Fruit fly (Drosophila melanogaster) whole organism, embryonic: ENCODE results near the gene AP-1sigma.
A peak's percentile ranks its signal among the peaks of the same experiment; 100 is the strongest.

ENCODE experiments used
- BEAF-32 ChIP-seq: fragments of 200-800 bp; sonication (Bioruptor generic); optimal IDR thresholded peaks from 3 replicates; lab custom pipeline; 2017; ENCODE audit warnings: missing biosample characterization, missing genetic modification characterization, mild to moderate bottlenecking, moderate library complexity, missing genetic modification reagents
- CG10209 ChIP-seq: fragments of 200-800 bp; sonication (Bioruptor generic); optimal IDR thresholded peaks from 3 replicates; lab custom pipeline; 2017; ENCODE audit warnings: missing biosample characterization, mild to moderate bottlenecking, missing genetic modification characterization, missing genetic modification reagents
- CG11695 ChIP-seq: fragments of 200-800 bp; sonication (Bioruptor generic); IDR thresholded peaks from 3 replicates; pipeline ENCODE4 v1.3.6; 2022; ENCODE audit warnings: missing biosample characterization, missing genetic modification characterization
- CG12219 ChIP-seq: fragments of 200-800 bp; sonication (Bioruptor generic); optimal IDR thresholded peaks from 3 replicates; lab custom pipeline; 2018; ENCODE audit warnings: missing biosample characterization, mild to moderate bottlenecking, missing genetic modification characterization
- CG12942 ChIP-seq: fragments of 200-800 bp; sonication (Bioruptor generic); optimal IDR thresholded peaks from 3 replicates; lab custom pipeline; 2016; ENCODE audit warnings: missing biosample characterization, missing genetic modification characterization
- CG1792 ChIP-seq: fragments of 200-800 bp; sonication (Bioruptor generic); optimal IDR thresholded peaks from 2 replicates; lab custom pipeline; 2016; ENCODE audit warnings: missing biosample characterization, missing genetic modification characterization
- CG18619 ChIP-seq: fragments of 200-800 bp; sonication (Bioruptor generic); optimal IDR thresholded peaks from 3 replicates; lab custom pipeline; 2017; ENCODE audit warnings: missing biosample characterization, mild to moderate bottlenecking, missing genetic modification characterization
- CG30020 ChIP-seq: fragments of 200-800 bp; optimal IDR thresholded peaks from 2 replicates; lab custom pipeline; 2019; ENCODE audit warnings: missing biosample characterization, mild to moderate bottlenecking, missing genetic modification characterization, moderate library complexity
- CG34376 ChIP-seq: fragments of 200-800 bp; sonication (Bioruptor generic); optimal IDR thresholded peaks from 2 replicates; lab custom pipeline; 2018; ENCODE audit warnings: missing biosample characterization, mild to moderate bottlenecking, missing genetic modification characterization
- CG3726 ChIP-seq: fragments of 200-800 bp; sonication (Bioruptor generic); IDR thresholded peaks from 3 replicates; pipeline ENCODE4, ENCODE4 v1.3.6; 2022; ENCODE audit warnings: missing biosample characterization, missing genetic modification characterization
- CG4730 ChIP-seq: fragments of 200-800 bp; sonication (Bioruptor generic); IDR thresholded peaks from 2 replicates; pipeline ENCODE4 v1.3.6; 2022; ENCODE audit warnings: missing biosample characterization, missing genetic modification characterization
- CG5953 ChIP-seq: fragments of 200-800 bp; sonication (Bioruptor generic); IDR thresholded peaks from 2 replicates; pipeline ENCODE4 v1.3.6; 2022; ENCODE audit warnings: missing biosample characterization, missing genetic modification characterization
- CG6175 ChIP-seq: fragments of 200-800 bp; sonication (Bioruptor generic); IDR thresholded peaks from 3 replicates; pipeline ENCODE4 v1.3.6; 2022; ENCODE audit warnings: missing biosample characterization, missing genetic modification characterization
- CG6272 ChIP-seq: fragments of 200-800 bp; sonication (Bioruptor generic); IDR thresholded peaks from 2 replicates; pipeline ENCODE4 v1.3.6; 2022; ENCODE audit warnings: missing biosample characterization, missing genetic modification characterization
- CG6854 ChIP-seq: fragments of 200-800 bp; sonication (Bioruptor generic); optimal IDR thresholded peaks from 3 replicates; lab custom pipeline; 2017; ENCODE audit warnings: missing biosample characterization, mild to moderate bottlenecking, missing genetic modification characterization
- CG7372 ChIP-seq: fragments of 200-800 bp; sonication (Bioruptor generic); IDR thresholded peaks from 2 replicates; pipeline ENCODE4 v1.3.6; 2022; ENCODE audit warnings: missing biosample characterization, missing genetic modification characterization
- CG9797 ChIP-seq: fragments of 200-800 bp; sonication (Bioruptor generic); optimal IDR thresholded peaks from 3 replicates; lab custom pipeline; 2018; ENCODE audit warnings: missing biosample characterization, mild to moderate bottlenecking, missing genetic modification characterization
- CG9876 ChIP-seq: fragments of 200-800 bp; sonication (Bioruptor generic); optimal IDR thresholded peaks from 2 replicates; lab custom pipeline; 2016; ENCODE audit warnings: missing biosample characterization, missing genetic modification characterization
- D19B ChIP-seq: fragments of 200-800 bp; sonication (Bioruptor generic); optimal IDR thresholded peaks from 2 replicates; lab custom pipeline; 2017; ENCODE audit warnings: missing biosample characterization, mild to moderate bottlenecking, missing genetic modification characterization
- HmgD ChIP-seq: fragments of 200-800 bp; sonication (Bioruptor generic); optimal IDR thresholded peaks from 3 replicates; lab custom pipeline; 2016; ENCODE audit warnings: missing biosample characterization, missing genetic modification characterization
- Hr78 ChIP-seq, 2 experiments: fragments of 200-800 bp in 1 of 2; fragments of >200 bp in 1 of 2; sonication (Bioruptor generic) in 1 of 2; optimal IDR thresholded peaks; 2 replicates each; lab custom pipeline; 2017 to 2019; ENCODE audit warnings: missing biosample characterization in 2 of 2, missing genetic modification characterization in 2 of 2, mild to moderate bottlenecking in 1 of 2, moderate library complexity in 1 of 2
- Jarid2 ChIP-seq: fragments of 200-800 bp; sonication (Bioruptor generic); optimal IDR thresholded peaks from 3 replicates; lab custom pipeline; 2017; ENCODE audit warnings: mild to moderate bottlenecking, missing biosample characterization, missing genetic modification reagents, missing genetic modification characterization
- Max ChIP-seq: fragments of 200-800 bp; sonication (Bioruptor generic); optimal IDR thresholded peaks from 2 replicates; lab custom pipeline; 2016; ENCODE audit warnings: missing biosample characterization, mild to moderate bottlenecking, missing genetic modification characterization
- Mrtf ChIP-seq: fragments of 200-800 bp; sonication (Bioruptor generic); IDR thresholded peaks from 3 replicates; pipeline ENCODE4 v1.3.6; 2022; ENCODE audit warnings: missing biosample characterization, missing genetic modification characterization
- PHDP ChIP-seq: fragments of 200-800 bp; sonication (Bioruptor generic); optimal IDR thresholded peaks from 3 replicates; lab custom pipeline; 2018; ENCODE audit warnings: missing biosample characterization, mild to moderate bottlenecking, missing genetic modification characterization, moderate library complexity
- Ptx1 ChIP-seq: fragments of 200-800 bp; sonication (Bioruptor generic); IDR thresholded peaks from 2 replicates; pipeline ENCODE4 v1.3.6; 2022; ENCODE audit warnings: missing biosample characterization, missing genetic modification characterization
- Six4 ChIP-seq: fragments of 200-800 bp; sonication (Bioruptor generic); optimal IDR thresholded peaks from 2 replicates; lab custom pipeline; 2016; ENCODE audit warnings: missing biosample characterization, missing genetic modification characterization
- Sry-δ ChIP-seq: fragments of 200-800 bp; sonication (Bioruptor generic); optimal IDR thresholded peaks from 2 replicates; lab custom pipeline; 2016; ENCODE audit warnings: missing biosample characterization, missing genetic modification characterization
- amos ChIP-seq: fragments of 200-800 bp; sonication (Bioruptor generic); IDR thresholded peaks from 2 replicates; pipeline ENCODE4 v1.3.6; 2022; ENCODE audit warnings: missing biosample characterization, missing genetic modification characterization; ENCODE audit not compliant: partially characterized antibody
- ci ChIP-seq: fragments of 200-800 bp; sonication (Bioruptor generic); IDR thresholded peaks from 3 replicates; pipeline ENCODE4 v1.3.6; 2022; ENCODE audit warnings: missing biosample characterization, missing genetic modification characterization
- dpn ChIP-seq, 2 experiments: fragments of 200-800 bp; sonication (Bioruptor generic); optimal IDR thresholded peaks; 3 replicates each; lab custom pipeline; 2016; ENCODE audit warnings: missing biosample characterization in 2 of 2, missing genetic modification characterization in 2 of 2
- fd96Cb ChIP-seq: fragments of 200-800 bp; sonication (Bioruptor generic); optimal IDR thresholded peaks from 2 replicates; lab custom pipeline; 2018; ENCODE audit warnings: missing biosample characterization, mild to moderate bottlenecking, missing genetic modification characterization, moderate library complexity
- gcm2 ChIP-seq: fragments of 200-800 bp; sonication (Bioruptor generic); optimal IDR thresholded peaks from 2 replicates; lab custom pipeline; 2016; ENCODE audit warnings: missing biosample characterization, missing genetic modification characterization
- grau ChIP-seq: fragments of 200-800 bp; optimal IDR thresholded peaks from 3 replicates; lab custom pipeline; 2019; ENCODE audit warnings: missing biosample characterization, mild to moderate bottlenecking, missing genetic modification characterization, moderate library complexity
- grn ChIP-seq: fragments of 200-800 bp; sonication (Bioruptor generic); optimal IDR thresholded peaks from 3 replicates; lab custom pipeline; 2017; ENCODE audit warnings: missing biosample characterization, missing genetic modification characterization
- gro ChIP-seq: fragments of 200-800 bp; sonication (Bioruptor generic); optimal IDR thresholded peaks from 2 replicates; lab custom pipeline; 2016; ENCODE audit warnings: missing biosample characterization, missing genetic modification characterization
- hb ChIP-seq: fragments of 200-800 bp; sonication (Bioruptor generic); IDR thresholded peaks from 3 replicates; pipeline ENCODE4 v1.3.6; 2022; ENCODE audit warnings: missing biosample characterization, missing genetic modification characterization; ENCODE audit not compliant: partially characterized antibody
- jigr1 ChIP-seq: fragments of 200-800 bp; sonication (Bioruptor generic); IDR thresholded peaks from 3 replicates; pipeline ENCODE4 v1.3.6; 2022; ENCODE audit warnings: missing biosample characterization, missing genetic modification characterization
- kay ChIP-seq: fragments of 200-800 bp; sonication (Bioruptor generic); optimal IDR thresholded peaks from 2 replicates; lab custom pipeline; 2016; ENCODE audit warnings: missing biosample characterization, missing genetic modification characterization
- ken ChIP-seq: fragments of 200-800 bp; sonication (Bioruptor generic); IDR thresholded peaks from 3 replicates; pipeline ENCODE4 v1.3.6; 2022; ENCODE audit warnings: missing biosample characterization, missing genetic modification characterization
- lov ChIP-seq, 2 experiments: fragments of 200-800 bp in 1 of 2; fragments of >200 bp in 1 of 2; sonication (Bioruptor generic) in 1 of 2; IDR thresholded peaks in 1 of 2; optimal IDR thresholded peaks in 1 of 2; 2 replicates in 1 of 2; 3 replicates in 1 of 2; pipeline versions ENCODE4 v1.3.6 to Lab custom; 2017 to 2022; ENCODE audit warnings: missing biosample characterization in 1 of 2, missing genetic modification characterization in 1 of 2
- mld ChIP-seq: fragments of 200-800 bp; sonication (Bioruptor generic); IDR thresholded peaks from 3 replicates; pipeline ENCODE4 v1.3.6; 2022; ENCODE audit warnings: missing biosample characterization, missing genetic modification characterization; ENCODE audit not compliant: partially characterized antibody
- nau ChIP-seq: fragments of 200-800 bp; sonication (Bioruptor generic); optimal IDR thresholded peaks from 3 replicates; lab custom pipeline; 2017; ENCODE audit warnings: missing biosample characterization, mild to moderate bottlenecking, missing genetic modification characterization, missing genetic modification reagents
- nerfin-1 ChIP-seq: fragments of 200-800 bp; sonication (Bioruptor generic); optimal IDR thresholded peaks from 3 replicates; lab custom pipeline; 2019; ENCODE audit warnings: missing biosample characterization, mild to moderate bottlenecking, missing genetic modification characterization, moderate library complexity
- pnt ChIP-seq: fragments of 200-800 bp; sonication (Bioruptor generic); optimal IDR thresholded peaks from 3 replicates; lab custom pipeline; 2016; ENCODE audit warnings: missing biosample characterization, missing genetic modification characterization
- run ChIP-seq: fragments of 200-800 bp; sonication (Bioruptor generic); optimal IDR thresholded peaks from 3 replicates; lab custom pipeline; 2018; ENCODE audit warnings: missing biosample characterization, mild to moderate bottlenecking, missing genetic modification characterization
- sna ChIP-seq: fragments of 200-800 bp; sonication (Bioruptor generic); IDR thresholded peaks from 2 replicates; pipeline ENCODE4 v1.3.6; 2022; ENCODE audit warnings: missing biosample characterization, missing genetic modification characterization; ENCODE audit not compliant: partially characterized antibody
- zf30C ChIP-seq: fragments of 200-800 bp; sonication (Bioruptor generic); optimal IDR thresholded peaks from 3 replicates; lab custom pipeline; 2018; ENCODE audit warnings: missing biosample characterization, mild to moderate bottlenecking, missing genetic modification characterization

Gene AP-1sigma

dm6 chr3R:23921701-23922501, 36.5 kb upstream of the AP-1sigma start (continued):
- TF ChIP-seq CG12942 (no peak), CG4730 (GFP tag; lab: Robert Waterston, UW) (peak; percentile 48; the same call in 1 of the 2 replicates), mld (GFP tag; lab: Robert Waterston, UW) (no peak), CG3726 (no peak), CG6272 (GFP tag; lab: Robert Waterston, UW) (no peak), Sry-δ (GFP tag; lab: Kevin White, UChicago) (no peak), pnt (GFP tag; lab: Kevin White, UChicago) (no peak), dpn (GFP tag; optimal IDR thresholded peaks at IDR 0.05; lab: Kevin White, UChicago) (peak in 1 of 2 experiments; percentile 26), Hr78 (GFP tag; optimal IDR thresholded peaks at IDR 0.05; lab: Kevin White, UChicago) (peak in 1 of 2 experiments; percentile 6), grn (peak; percentile 3), CG5953 (GFP tag; lab: Robert Waterston, UW) (no peak), D19B (no peak), fd96Cb (tag; lab: Kevin White, UChicago) (peak; percentile 53), lov (optimal IDR thresholded peaks at IDR 0.05; lab: Kevin White, UChicago) (no peak), lov (GFP tag; IDR thresholded peaks at IDR 0.05; lab: Robert Waterston, UW) (peak; percentile 4; the same call in 1 of the 3 replicates), PHDP (tag; lab: Kevin White, UChicago) (peak; percentile 42), CG11695 (GFP tag; lab: Robert Waterston, UW) (peak; percentile 54; the same call in 2 of the 3 replicates), CG12219 (GFP tag; lab: Kevin White, UChicago) (no peak), ken (GFP tag; lab: Robert Waterston, UW) (no peak; the same call in 2 of the 3 replicates), CG6175 (GFP tag; lab: Robert Waterston, UW) (no peak; the same call in 2 of the 3 replicates), Mrtf (no peak), run (tag; lab: Kevin White, UChicago) (no peak), CG18619 (GFP tag; lab: Kevin White, UChicago) (peak; percentile 22), hb (GFP tag; lab: Robert Waterston, UW) (no peak), sna (GFP tag; lab: Robert Waterston, UW) (no peak), CG34376 (GFP tag; lab: Kevin White, UChicago) (peak; percentile 32), CG6854 (peak; percentile 16), CG9797 (GFP tag; lab: Kevin White, UChicago) (no peak), HmgD (GFP tag; lab: Kevin White, UChicago) (peak; percentile 49), jigr1 (GFP tag; lab: Robert Waterston, UW) (no peak), nerfin-1 (no peak), gcm2 (GFP tag; lab: Kevin White, UChicago) (no peak), CG7372 (GFP tag; lab: Robert Waterston, UW) (peak; percentile 11; the same call in 1 of the 2 replicates), CG9876 (GFP tag; lab: Kevin White, UChicago) (no peak), grau (tag; lab: Kevin White, UChicago) (peak; percentile 49), Max (GFP tag; lab: Kevin White, UChicago) (no peak), zf30C (peak; percentile 34), CG1792 (GFP tag; lab: Kevin White, UChicago) (peak; percentile 23), Six4 (GFP tag; lab: Kevin White, UChicago) (peak; percentile 10), Jarid2 (GFP tag; lab: Kevin White, UChicago) (no peak), Ptx1 (GFP tag; lab: Robert Waterston, UW) (peak; percentile 62), nau (GFP tag; lab: Kevin White, UChicago) (peak; percentile 90), CG10209 (GFP tag; lab: Kevin White, UChicago) (peak; percentile 48), gro (GFP tag; lab: Kevin White, UChicago) (no peak), CG30020 (tag; lab: Kevin White, UChicago) (no peak), kay (GFP tag; lab: Kevin White, UChicago) (no peak), BEAF-32 (GFP tag; lab: Kevin White, UChicago) (no peak), amos (GFP tag; lab: Robert Waterston, UW) (no peak), ci (GFP tag; lab: Robert Waterston, UW) (peak; percentile 57; the same call in 1 of the 3 replicates)
